Worm (Caenorhabditis elegans) whole organism, L2 larva: Measurements from ENCODE around the gene C18D11.3.
A peak's percentile ranks its signal among the peaks of the same experiment; 100 is the strongest.
"Not testable (repeated sequence)": the region's sequence is repeated elsewhere in the genome, so short reads cannot be mapped to it uniquely, and the experiment has no call there.

ENCODE experiments used
- C34F6.9 ChIP-seq: fragments of 150-350 bp; optimal IDR thresholded peaks from 2 replicates; lab custom pipeline; 2014; ENCODE audit warnings: missing biosample characterization, missing genetic modification characterization
- F13H6.1 ChIP-seq: sonication (generic microtip); optimal IDR thresholded peaks from 2 replicates; lab custom pipeline; 2016; ENCODE audit warnings: missing genetic modification characterization, missing compliant biosample characterization
- R02D3.7 ChIP-seq: fragments of 150-350 bp; optimal IDR thresholded peaks from 2 replicates; lab custom pipeline; 2014; ENCODE audit warnings: missing biosample characterization, missing genetic modification characterization
- Y55F3AM.14 ChIP-seq: fragments of 200-800 bp; sonication (Bioruptor generic); optimal IDR thresholded peaks from 2 replicates; lab custom pipeline; 2018; ENCODE audit warnings: mild to moderate bottlenecking, missing genetic modification characterization, missing compliant biosample characterization
- alr-1 ChIP-seq: fragments of 150-350 bp; optimal IDR thresholded peaks from 2 replicates; lab custom pipeline; 2014; ENCODE audit warnings: missing biosample characterization, missing genetic modification characterization
- ama-1 ChIP-seq: fragments of 150-350 bp; optimal IDR thresholded peaks from 2 replicates; lab custom pipeline; 2018; ENCODE audit warnings: inconsistent platforms
- blmp-1 ChIP-seq: sonication (generic microtip); optimal IDR thresholded peaks from 2 replicates; lab custom pipeline; 2017; ENCODE audit warnings: missing genetic modification characterization, mild to moderate bottlenecking, missing compliant biosample characterization, antibody characterized with exemption, moderate library complexity; ENCODE audit not compliant: insufficient read depth
- ceh-16 ChIP-seq: fragments of 150-350 bp; optimal IDR thresholded peaks from 2 replicates; lab custom pipeline; 2014; ENCODE audit warnings: missing biosample characterization, missing genetic modification characterization
- ceh-82 ChIP-seq: fragments of 150-350 bp; optimal IDR thresholded peaks from 2 replicates; lab custom pipeline; 2014; ENCODE audit warnings: missing biosample characterization, missing genetic modification characterization
- crh-2 ChIP-seq: sonication (generic microtip); optimal IDR thresholded peaks from 2 replicates; lab custom pipeline; 2017; ENCODE audit warnings: missing biosample characterization, missing genetic modification characterization
- dmd-4 ChIP-seq: sonication (generic microtip); optimal IDR thresholded peaks from 2 replicates; lab custom pipeline; 2017; ENCODE audit warnings: missing biosample characterization, missing genetic modification characterization
- egl-27 ChIP-seq: sonication (generic microtip); optimal IDR thresholded peaks from 3 replicates; lab custom pipeline; 2017; ENCODE audit warnings: missing biosample characterization, missing genetic modification reagents, missing genetic modification characterization
- elt-1 ChIP-seq: fragments of 150-350 bp; optimal IDR thresholded peaks from 2 replicates; lab custom pipeline; 2014; ENCODE audit warnings: missing biosample characterization, missing genetic modification characterization
- elt-3 ChIP-seq: sonication (generic microtip); optimal IDR thresholded peaks from 2 replicates; lab custom pipeline; 2017; ENCODE audit warnings: missing biosample characterization, missing genetic modification characterization
- fos-1 ChIP-seq: fragments of 150-350 bp; optimal IDR thresholded peaks from 2 replicates; lab custom pipeline; 2014; ENCODE audit warnings: missing biosample characterization, missing genetic modification characterization
- gmeb-1 ChIP-seq: fragments of 150-350 bp; optimal IDR thresholded peaks from 2 replicates; lab custom pipeline; 2014; ENCODE audit warnings: missing biosample characterization, missing genetic modification characterization
- lin-11 ChIP-seq: fragments of 150-350 bp; sonication (generic microtip); optimal IDR thresholded peaks from 2 replicates; lab custom pipeline; 2014; ENCODE audit warnings: missing biosample characterization, missing genetic modification characterization, inconsistent platforms, mixed read lengths
- lin-13 ChIP-seq: fragments of 150-350 bp; optimal IDR thresholded peaks from 2 replicates; lab custom pipeline; 2014; ENCODE audit warnings: missing biosample characterization, missing genetic modification reagents, missing genetic modification characterization
- lsy-2 ChIP-seq, 2 experiments: fragments of 150-350 bp in 1 of 2; sonication (generic microtip) in 1 of 2; optimal IDR thresholded peaks; 2 replicates each; lab custom pipeline; 2014 to 2017; ENCODE audit warnings: missing biosample characterization in 2 of 2, missing genetic modification characterization in 2 of 2
- mab-5 ChIP-seq: fragments of 150-350 bp; optimal IDR thresholded peaks from 2 replicates; lab custom pipeline; 2014; ENCODE audit warnings: missing biosample characterization, missing genetic modification characterization
- mdl-1 ChIP-seq, 2 experiments: fragments of 150-350 bp in 1 of 2; sonication (generic microtip) in 1 of 2; optimal IDR thresholded peaks; 2 replicates each; lab custom pipeline; 2017; ENCODE audit warnings: missing biosample characterization in 2 of 2, missing genetic modification characterization in 2 of 2
- nhr-11 ChIP-seq: fragments of 150-350 bp; optimal IDR thresholded peaks from 2 replicates; lab custom pipeline; 2014; ENCODE audit warnings: missing biosample characterization, missing genetic modification characterization
- nhr-129 ChIP-seq: fragments of 150-350 bp; optimal IDR thresholded peaks from 2 replicates; lab custom pipeline; 2014; ENCODE audit warnings: missing biosample characterization, missing genetic modification characterization
- nhr-25 ChIP-seq: fragments of 150-350 bp; sonication (generic microtip); optimal IDR thresholded peaks from 3 replicates; lab custom pipeline; 2014; ENCODE audit warnings: missing biosample characterization, missing genetic modification characterization
- nhr-6 ChIP-seq: fragments of 150-350 bp; optimal IDR thresholded peaks from 2 replicates; lab custom pipeline; 2014; ENCODE audit warnings: missing biosample characterization, missing genetic modification characterization
- nhr-77 ChIP-seq: fragments of 150-350 bp; optimal IDR thresholded peaks from 2 replicates; lab custom pipeline; 2014; ENCODE audit warnings: missing biosample characterization, missing genetic modification characterization
- peb-1 ChIP-seq: fragments of 150-350 bp; optimal IDR thresholded peaks from 2 replicates; lab custom pipeline; 2014; ENCODE audit warnings: missing biosample characterization, missing genetic modification characterization
- sem-4 ChIP-seq: fragments of 150-350 bp; optimal IDR thresholded peaks from 2 replicates; lab custom pipeline; 2014; ENCODE audit warnings: missing biosample characterization, missing genetic modification reagents, missing genetic modification characterization
- sma-3 ChIP-seq: sonication (generic microtip); optimal IDR thresholded peaks from 2 replicates; lab custom pipeline; 2016; ENCODE audit warnings: missing genetic modification reagents, missing genetic modification characterization, missing compliant biosample characterization
- sma-9 ChIP-seq, 2 experiments: fragments of 150-350 bp in 1 of 2; sonication (generic microtip) in 1 of 2; optimal IDR thresholded peaks; 2 replicates each; lab custom pipeline; 2014 to 2016; ENCODE audit warnings: missing genetic modification characterization in 2 of 2, mild to moderate bottlenecking in 1 of 2, missing biosample characterization in 1 of 2, missing compliant biosample characterization in 1 of 2, missing genetic modification reagents in 1 of 2, moderate library complexity in 1 of 2
- snpc-4 ChIP-seq: fragments of 150-350 bp; optimal IDR thresholded peaks from 2 replicates; lab custom pipeline; 2014; ENCODE audit warnings: missing biosample characterization, missing genetic modification characterization
- unc-55 ChIP-seq: fragments of 150-350 bp; sonication (generic microtip); optimal IDR thresholded peaks from 3 replicates; lab custom pipeline; 2014; ENCODE audit warnings: missing biosample characterization, missing genetic modification reagents, missing genetic modification characterization
- unc-62 ChIP-seq: fragments of 150-350 bp; optimal IDR thresholded peaks from 2 replicates; lab custom pipeline; 2014; ENCODE audit warnings: missing biosample characterization, missing genetic modification reagents, missing genetic modification characterization
- zag-1 ChIP-seq: fragments of 150-350 bp; optimal IDR thresholded peaks from 2 replicates; lab custom pipeline; 2014; ENCODE audit warnings: missing biosample characterization, missing genetic modification characterization
- ztf-1 ChIP-seq: fragments of 200-800 bp; sonication (Bioruptor generic); conservative IDR thresholded peaks from 2 replicates; pipeline ENCODE4 v1.3.6; 2022; ENCODE audit warnings: missing genetic modification characterization, missing compliant biosample characterization
- ztf-11 ChIP-seq: sonication (generic microtip); optimal IDR thresholded peaks from 2 replicates; lab custom pipeline; 2017; ENCODE audit warnings: missing biosample characterization, missing genetic modification characterization
- ztf-4 ChIP-seq: fragments of 150-350 bp; optimal IDR thresholded peaks from 2 replicates; lab custom pipeline; 2014; ENCODE audit warnings: missing biosample characterization, missing genetic modification characterization

C18D11.3 gene

DNA sequence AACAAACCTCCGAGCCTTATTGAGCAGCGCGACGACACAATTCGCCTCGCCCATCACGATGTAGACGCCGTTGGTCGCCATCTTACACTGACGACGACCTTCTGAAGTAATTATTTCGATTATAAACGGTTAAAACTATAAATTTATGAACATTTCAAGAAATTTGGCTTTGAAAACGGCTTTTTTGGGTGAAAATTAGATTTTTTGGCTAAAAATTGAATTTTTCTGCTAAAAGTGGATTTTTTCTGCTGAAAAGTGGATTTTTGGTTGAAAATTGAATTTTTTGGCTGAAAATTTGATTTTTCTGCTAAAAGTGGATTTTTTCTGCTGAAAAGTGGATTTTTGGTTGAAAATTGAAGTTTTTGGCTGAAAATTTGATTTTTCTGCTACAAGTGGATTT, 49.7 kb upstream of the C18D11.3 start, which contains the start of gene gbf-1:
TSS of gene gbf-1 (minus strand) at position 101 of the 400 bp plus-strand sequence.
- TF ChIP-seq mab-5, ceh-16, elt-3 (tag; lab: Kevin White, UChicago): not testable (repeated sequence)

DNA sequence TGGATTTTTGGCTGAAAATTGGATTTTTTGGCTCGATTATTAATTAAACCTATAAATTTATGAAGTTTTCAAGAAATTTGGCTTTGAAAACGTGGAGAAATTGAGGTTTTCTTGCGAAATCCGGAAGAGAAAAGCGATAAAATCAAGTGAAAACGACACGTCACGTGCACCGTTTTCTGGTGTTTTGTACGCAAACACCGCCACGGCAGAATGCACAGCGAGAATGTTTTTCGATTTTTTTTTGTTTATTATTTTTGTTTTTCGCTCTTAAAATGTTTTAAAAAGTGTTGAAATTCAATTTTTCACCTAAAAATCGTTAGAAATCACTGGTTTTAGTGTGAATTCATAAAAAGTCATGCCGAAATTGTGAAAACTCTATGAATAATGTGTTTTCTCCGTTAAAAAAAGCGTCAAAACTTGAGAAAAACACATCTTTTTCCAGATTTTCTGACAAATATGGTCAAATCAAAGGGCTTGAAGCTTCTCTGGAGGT, 48.7 kb upstream of the C18D11.3 start, which contains the start of gene immp-1:
TSS of gene immp-1 (plus strand) at position 443 of the 493 bp plus-strand sequence.
- no peak for TF ChIP-seq Y55F3AM.14 (GFP tag; lab: Kevin White, UChicago)
- TF ChIP-seq nhr-129 (tag; lab: Kevin White, UChicago) = peak; percentile 45
- peak; percentile 63 for TF ChIP-seq gmeb-1
- no peak for TF ChIP-seq sma-3
- no peak for TF ChIP-seq peb-1 (tag; lab: Kevin White, UChicago)
- no peak for TF ChIP-seq nhr-11 (tag; lab: Kevin White, UChicago)
- TF ChIP-seq sem-4 (tag; lab: Kevin White, UChicago) = peak; percentile 49
- TF ChIP-seq fos-1 = peak; percentile 36
- TF ChIP-seq blmp-1 (tag; lab: Kevin White, UChicago) = peak; percentile 74
- TF ChIP-seq C34F6.9 = peak; percentile 51
- peak; percentile 27 for TF ChIP-seq nhr-25 (tag; lab: Kevin White, UChicago)
- TF ChIP-seq ztf-4 = no peak
- no peak for TF ChIP-seq nhr-77 (tag; lab: Kevin White, UChicago)
- peak; percentile 92 for TF ChIP-seq crh-2
- no peak for TF ChIP-seq egl-27
- no peak for TF ChIP-seq nhr-6 (tag; lab: Kevin White, UChicago)
- TF ChIP-seq lsy-2 (tag; optimal IDR thresholded peaks at IDR 0.05; lab: Kevin White, UChicago) = peak; percentile 3 to 70
- no peak for TF ChIP-seq ztf-11 (tag; lab: Kevin White, UChicago)
- peak; percentile 62 for TF ChIP-seq unc-55 (GFP tag; lab: Kevin White, UChicago)
- no peak for TF ChIP-seq lin-11 (tag; lab: Kevin White, UChicago)
- TF ChIP-seq dmd-4 = no peak
- TF ChIP-seq alr-1 (tag; lab: Kevin White, UChicago) = no peak
- TF ChIP-seq lin-13 = no peak
- TF ChIP-seq mdl-1 (tag; optimal IDR thresholded peaks at IDR 0.05; lab: Kevin White, UChicago) = peak in 1 of 2 experiments; percentile 42

DNA sequence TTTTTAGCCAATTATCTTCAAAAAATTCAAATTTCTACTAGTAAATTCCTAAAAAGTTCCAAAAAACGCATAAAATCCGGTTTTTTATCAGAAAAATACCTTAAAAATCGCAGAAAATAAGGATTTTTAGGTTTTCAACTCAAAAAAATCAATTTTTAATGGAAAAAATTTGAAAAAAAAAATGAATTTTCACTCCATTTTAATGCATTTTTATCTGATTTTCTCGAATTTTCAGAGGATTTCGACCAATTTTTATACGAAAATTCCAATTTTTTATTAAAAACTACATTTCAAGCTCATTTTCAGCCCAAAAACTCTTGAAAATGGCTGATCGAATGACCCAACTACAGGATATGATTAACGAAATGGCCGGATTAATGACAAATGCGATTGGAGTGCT, 45.9 kb upstream of the C18D11.3 start, which contains the start of gene mdt-21:
TSS of gene mdt-21 (plus strand) at position 301 of the 400 bp plus-strand sequence.
- TF ChIP-seq C34F6.9 (no peak), snpc-4 (no peak), sma-9 (GFP tag; optimal IDR thresholded peaks at IDR 0.05; lab: Kevin White, UChicago) (no peak), sma-9 (tag; optimal IDR thresholded peaks at IDR 0.05; lab: Kevin White, UChicago) (no peak), R02D3.7 (tag; lab: Kevin White, UChicago) (no peak), zag-1 (tag; lab: Kevin White, UChicago) (no peak), egl-27 (no peak), lsy-2 (tag; optimal IDR thresholded peaks at IDR 0.05; lab: Kevin White, UChicago) (no peak), ama-1 (lab: Kevin White, UChicago) (no peak)

DNA sequence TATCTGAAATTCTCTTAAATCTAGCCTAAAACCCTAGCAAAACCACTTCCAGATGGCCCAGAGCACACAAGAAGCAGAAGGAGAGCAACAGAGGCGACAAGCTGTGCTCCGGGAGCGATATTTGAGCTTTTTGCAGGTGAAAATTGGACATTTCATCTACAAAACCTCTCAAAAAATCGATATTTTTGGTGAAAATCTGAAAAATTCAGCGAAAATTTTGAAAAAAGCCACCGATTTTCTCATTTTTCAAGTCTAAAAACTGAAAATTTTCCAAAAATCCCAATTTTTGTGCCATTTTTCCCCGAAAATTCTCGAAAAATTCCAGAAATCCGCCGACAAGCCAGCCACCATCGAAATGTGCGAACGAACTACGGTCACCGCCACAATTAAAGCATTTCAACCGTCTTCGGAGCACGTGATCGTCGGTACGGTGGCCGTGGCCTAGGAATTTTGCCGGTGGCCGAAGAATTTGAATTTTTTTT, 43.0 kb upstream of the C18D11.3 start, which contains the start of gene C24H11.5:
TSS of gene C24H11.5 (plus strand) at position 51 of the 482 bp plus-strand sequence.
- TF ChIP-seq nhr-6 (tag; lab: Kevin White, UChicago) (no peak), ama-1 (lab: Kevin White, UChicago) (no peak), sem-4 (tag; lab: Kevin White, UChicago) (no peak)

DNA sequence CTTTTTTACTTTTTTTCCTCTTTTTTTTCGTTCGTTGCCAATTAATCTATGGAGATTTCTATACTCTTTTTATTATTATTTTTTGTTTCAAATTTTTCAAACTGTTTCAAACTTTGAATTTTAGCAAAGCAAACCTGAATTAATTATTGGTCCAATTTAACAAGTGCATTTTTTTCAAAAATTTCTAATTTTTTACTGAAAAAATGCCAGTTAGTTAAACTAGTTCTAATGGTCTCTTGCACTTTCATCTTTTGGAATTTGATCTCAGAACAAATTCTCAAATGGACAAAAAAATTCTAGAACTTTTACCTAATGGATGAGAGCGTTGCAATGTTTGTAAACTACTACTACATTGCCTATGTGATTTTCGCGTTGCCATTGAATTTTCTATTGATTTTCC, 41.4 kb upstream of the C18D11.3 start, which contains the start of gene srd-74:
TSS of gene srd-74 (plus strand) at position 301 of the 400 bp plus-strand sequence.
- no peak for TF ChIP-seq ztf-11 (tag; lab: Kevin White, UChicago)
- TF ChIP-seq ztf-1 (GFP tag; lab: Robert Waterston, UW) = no peak
- no peak for TF ChIP-seq F13H6.1 (tag; lab: Kevin White, UChicago)
- TF ChIP-seq ceh-82 (tag; lab: Kevin White, UChicago) = no peak
- no peak for TF ChIP-seq unc-62 (GFP tag; lab: Kevin White, UChicago)
- no peak for TF ChIP-seq elt-1
